Fruit fly (Drosophila melanogaster): ENCODE results near the gene CG34299.

CG34299 gene

DNA sequence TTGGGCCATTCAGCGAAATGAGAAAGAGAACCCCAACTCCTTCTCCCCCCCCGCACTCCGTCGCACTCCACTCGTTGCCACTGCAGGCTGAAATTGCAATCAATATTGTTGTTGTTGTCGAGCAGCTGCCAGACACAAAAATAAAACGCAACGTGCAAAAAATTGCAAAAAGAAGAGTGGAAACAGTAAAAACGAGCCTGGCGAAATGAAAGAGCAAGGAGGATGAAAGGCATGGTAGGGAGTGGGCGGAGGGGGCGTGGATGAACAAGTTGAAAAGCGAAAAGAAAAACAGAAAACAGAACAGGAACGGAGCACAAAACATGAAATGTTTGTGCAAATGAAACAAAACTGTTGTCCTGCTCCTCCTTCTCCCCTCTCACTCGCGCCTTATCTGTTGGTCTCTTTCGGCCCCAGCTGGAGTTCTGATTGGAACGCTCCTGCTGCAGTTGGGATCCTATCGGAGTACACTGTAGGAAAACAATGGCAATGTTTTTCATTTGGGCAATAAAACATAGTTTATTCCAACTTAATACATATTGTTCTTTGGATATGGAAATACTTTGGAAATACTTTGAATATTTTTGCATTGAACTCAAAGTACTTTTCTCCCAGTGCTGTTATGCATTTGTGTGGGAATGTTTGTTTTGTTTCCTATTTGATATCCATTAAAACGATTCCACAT, 35.7 kb downstream of the CG34299 start (continued):
- no peak for TF ChIP-seq CG18011 (GFP tag; optimal IDR thresholded peaks at IDR 0.05)
- TF ChIP-seq CG7556 (GFP tag; optimal IDR thresholded peaks at IDR 0.05) = no peak
- TF ChIP-seq bsh (GFP tag; optimal IDR thresholded peaks at IDR 0.05) = peak in 1 of 2 experiments; percentile 62
- no peak for TF ChIP-seq slou (GFP tag; optimal IDR thresholded peaks at IDR 0.05)
- peak; percentile 20 for TF ChIP-seq CG9727 (GFP tag; optimal IDR thresholded peaks at IDR 0.05)
- no peak for TF ChIP-seq BtbVII (GFP tag; optimal IDR thresholded peaks at IDR 0.05)
- TF ChIP-seq Atf-2 (GFP tag; optimal IDR thresholded peaks at IDR 0.05) = no peak
- peak; percentile 21 for TF ChIP-seq dmrt11E (tag; optimal IDR thresholded peaks at IDR 0.05)
- TF ChIP-seq dan (GFP tag; IDR thresholded peaks at IDR 0.05) = peak; percentile 24; the same call in 1 of the 2 replicates
- TF ChIP-seq CG7839 (tag; optimal IDR thresholded peaks at IDR 0.05) = no peak
- no peak for TF ChIP-seq CG6654 (GFP tag; optimal IDR thresholded peaks at IDR 0.05)
- TF ChIP-seq Drgx (GFP tag; IDR thresholded peaks at IDR 0.05) = peak; percentile 78
- TF ChIP-seq CG3726 (GFP tag; IDR thresholded peaks at IDR 0.05) = 0 out of 3 replicates have a peak, but pooled peaks have one; percentile 23
- TF ChIP-seq prd (optimal IDR thresholded peaks at IDR 0.05) = no peak
- TF ChIP-seq prd (GFP tag; IDR thresholded peaks at IDR 0.05) = peak; percentile 67; the same call in 2 of the 3 replicates
- no peak for TF ChIP-seq sc (optimal IDR thresholded peaks at IDR 0.05)
- no peak for TF ChIP-seq sc (GFP tag; optimal IDR thresholded peaks at IDR 0.05)
- TF ChIP-seq Xrp1 (GFP tag; IDR thresholded peaks at IDR 0.05) = peak; percentile 26; the same call in 1 of the 2 replicates
- no peak for TF ChIP-seq nau (GFP tag; optimal IDR thresholded peaks at IDR 0.05)
- TF ChIP-seq CG17568 (GFP tag; optimal IDR thresholded peaks at IDR 0.05) = no peak
- no peak for TF ChIP-seq CG7745 (tag; optimal IDR thresholded peaks at IDR 0.05)
- TF ChIP-seq CG15514 (GFP tag; optimal IDR thresholded peaks at IDR 0.05) = no peak
- TF ChIP-seq otp (GFP tag; IDR thresholded peaks at IDR 0.05) = 0 out of 3 replicates have a peak, but pooled peaks have one; percentile 20
- peak; percentile 45 for TF ChIP-seq Elba2 (GFP tag; optimal IDR thresholded peaks at IDR 0.05)
- no peak for TF ChIP-seq pnt (GFP tag; optimal IDR thresholded peaks at IDR 0.05)
- peak; percentile 46 to 85 for TF ChIP-seq insv (GFP tag; optimal IDR thresholded peaks at IDR 0.05)
- TF ChIP-seq CG10366 (GFP tag; IDR thresholded peaks at IDR 0.05) = no peak
- 0 out of 3 replicates have a peak, but pooled peaks have one; percentile 24 for TF ChIP-seq hb (GFP tag; IDR thresholded peaks at IDR 0.05; ENCODE audit: partially characterized antibody)
- peak; percentile 44; the same call in 1 of the 2 replicates for TF ChIP-seq CG4404 (GFP tag; IDR thresholded peaks at IDR 0.05)
- TF ChIP-seq Oaz (GFP tag; IDR thresholded peaks at IDR 0.05) = no peak

DNA sequence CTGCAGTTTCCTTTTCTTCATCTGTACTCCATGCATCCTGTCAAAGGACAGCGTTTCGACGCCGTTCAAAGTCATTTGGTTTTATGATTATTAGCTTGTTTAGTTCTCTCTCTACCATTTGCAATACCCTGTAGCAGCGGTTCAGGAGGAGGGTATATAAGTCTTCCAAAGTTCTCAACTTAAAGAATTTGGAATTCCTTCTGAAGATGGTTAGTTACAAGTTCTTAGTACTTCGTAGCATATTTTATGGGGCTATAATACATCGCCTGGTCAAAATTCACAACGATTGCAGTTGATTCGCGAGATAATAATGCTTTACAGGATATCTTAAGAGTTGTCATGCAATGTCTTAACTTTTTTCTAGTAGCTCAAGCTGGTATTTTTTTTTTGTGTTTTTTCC, 37.0 kb downstream of the CG34299 start:
- TF ChIP-seq lola (GFP tag; optimal IDR thresholded peaks at IDR 0.05) (no peak), sens (GFP tag) (peak; percentile 78), D19B (GFP tag; optimal IDR thresholded peaks at IDR 0.05) (peak; percentile 73), gem (tag; optimal IDR thresholded peaks at IDR 0.05) (peak; percentile 9), row (GFP tag; IDR thresholded peaks at IDR 0.05) (peak; percentile 51; the same call in 2 of the 3 replicates), sqz (GFP tag; optimal IDR thresholded peaks at IDR 0.05) (peak; percentile 6), Dad (GFP tag; optimal IDR thresholded peaks at IDR 0.05) (no peak), abd-A (tag; optimal IDR thresholded peaks at IDR 0.05) (peak; percentile 61)

- no peak for TF ChIP-seq Hmx (GFP tag; optimal IDR thresholded peaks at IDR 0.05)
- TF ChIP-seq Ets65A (GFP tag) = peak; percentile 66
- TF ChIP-seq ato (GFP tag; IDR thresholded peaks at IDR 0.05; ENCODE audit: partially characterized antibody) = no peak
Measured at dm6 chr3R:30287389-30287788, 38.0 kb downstream of the CG34299 start.

Measured in whole organism, embryonic.